Fruit fly (Drosophila melanogaster) S2 (cell line): ENCODE results near the gene CG43630.

Source experiments
- CG8478 ChIP-seq: fragments of >200 bp; optimal IDR thresholded peaks from 2 replicates; lab custom pipeline; 2018
- CTCF ChIP-seq, 2 experiments: fragments of >200 bp; optimal IDR thresholded peaks; 2 replicates each; lab custom pipeline; 2018

DNA sequence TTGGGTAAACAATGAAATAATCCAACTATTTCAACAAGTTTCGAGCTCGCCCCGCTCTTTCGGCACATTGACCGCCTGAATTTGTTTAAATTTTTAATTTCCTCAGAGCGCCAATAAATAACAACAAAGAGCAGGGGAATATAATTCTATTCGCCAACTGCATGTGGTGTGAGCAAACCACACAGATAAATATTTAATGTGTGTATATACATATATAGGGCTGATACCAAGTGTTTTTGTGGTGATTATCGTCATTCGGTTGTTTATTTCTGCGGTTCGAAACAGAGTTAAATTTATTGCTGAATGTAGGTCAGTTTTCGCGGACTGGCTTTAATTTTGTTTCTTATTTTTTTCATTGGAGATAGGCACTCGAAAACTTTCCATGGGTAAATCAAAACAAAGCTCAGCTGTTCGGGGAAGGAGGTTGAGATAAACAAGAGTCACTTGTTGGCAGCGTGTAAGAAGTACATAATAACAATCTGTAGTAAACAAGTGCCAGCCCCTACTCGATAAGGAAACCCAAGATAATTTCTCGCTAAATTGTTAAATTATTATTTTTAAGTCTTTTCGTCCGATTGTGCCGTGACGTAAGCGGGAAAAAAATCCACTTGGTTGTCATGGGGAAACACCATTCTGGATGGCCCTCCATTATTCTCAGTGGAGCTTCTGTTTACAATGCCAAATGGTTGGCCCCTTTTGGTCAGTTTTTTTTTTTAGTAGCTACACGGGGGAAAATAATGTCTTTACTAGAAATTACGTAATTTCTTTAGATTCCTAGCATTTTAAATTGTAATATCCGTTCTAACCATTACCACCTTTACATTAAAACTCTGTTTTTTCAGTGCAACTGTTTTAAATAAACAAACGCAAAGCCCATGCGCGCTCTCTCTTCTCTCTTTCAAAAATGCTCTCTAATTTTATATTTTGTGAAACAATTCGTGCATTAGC lies 41.8 kb upstream of the CG43630 start:
- TF ChIP-seq CTCF (optimal IDR thresholded peaks at IDR 0.05; lab: Kevin White, UChicago) (no peak), CG8478 (lab: Kevin White, UChicago) (no peak)
